Fruit fly (Drosophila melanogaster) whole organism, embryonic: ENCODE data around the gene CG8301.

ENCODE experiments used
- B-H1 ChIP-seq: fragments of 200-800 bp; sonication (Bioruptor generic); IDR thresholded peaks from 3 replicates; pipeline ENCODE4 v1.3.6; 2022; ENCODE audit warnings: missing biosample characterization, missing genetic modification characterization
- CG12104 ChIP-seq: fragments of 200-800 bp; sonication (Bioruptor generic); optimal IDR thresholded peaks from 3 replicates; lab custom pipeline; 2016; ENCODE audit warnings: missing biosample characterization, missing genetic modification characterization
- CG15514 ChIP-seq: fragments of 200-800 bp; sonication (Bioruptor generic); optimal IDR thresholded peaks from 3 replicates; lab custom pipeline; 2017; ENCODE audit warnings: missing biosample characterization, missing genetic modification characterization, mild to moderate bottlenecking, moderate library complexity, missing genetic modification reagents
- CG7357 ChIP-seq: fragments of 200-800 bp; sonication (Bioruptor generic); IDR thresholded peaks from 3 replicates; pipeline ENCODE4 v1.3.6; 2022; ENCODE audit warnings: missing biosample characterization, missing genetic modification characterization
- CG8478 ChIP-seq: fragments of >200 bp; optimal IDR thresholded peaks from 2 replicates; lab custom pipeline; 2018
- CG8765 ChIP-seq: fragments of 200-800 bp; sonication (Bioruptor generic); IDR thresholded peaks from 2 replicates; pipeline ENCODE4 v1.3.6; 2022; ENCODE audit warnings: missing biosample characterization, missing genetic modification characterization
- Dad ChIP-seq: fragments of 200-800 bp; sonication (Bioruptor generic); optimal IDR thresholded peaks from 3 replicates; lab custom pipeline; 2016; ENCODE audit warnings: missing biosample characterization, missing genetic modification characterization
- Drgx ChIP-seq: fragments of 200-800 bp; sonication (Bioruptor generic); IDR thresholded peaks from 2 replicates; pipeline ENCODE4 v1.3.6; 2022; ENCODE audit warnings: missing biosample characterization, missing genetic modification characterization
- Mrtf ChIP-seq: fragments of 200-800 bp; sonication (Bioruptor generic); IDR thresholded peaks from 3 replicates; pipeline ENCODE4 v1.3.6; 2022; ENCODE audit warnings: missing biosample characterization, missing genetic modification characterization
- lola ChIP-seq, 3 experiments: fragments of >200 bp in 2 of 3; fragments of 200-800 bp in 1 of 3; sonication (Bioruptor generic) in 1 of 3; optimal IDR thresholded peaks; 2 replicates each; lab custom pipeline; 2017 to 2019; ENCODE audit warnings: missing biosample characterization in 3 of 3, missing genetic modification characterization in 3 of 3, mild to moderate bottlenecking in 1 of 3, moderate library complexity in 1 of 3

DNA sequence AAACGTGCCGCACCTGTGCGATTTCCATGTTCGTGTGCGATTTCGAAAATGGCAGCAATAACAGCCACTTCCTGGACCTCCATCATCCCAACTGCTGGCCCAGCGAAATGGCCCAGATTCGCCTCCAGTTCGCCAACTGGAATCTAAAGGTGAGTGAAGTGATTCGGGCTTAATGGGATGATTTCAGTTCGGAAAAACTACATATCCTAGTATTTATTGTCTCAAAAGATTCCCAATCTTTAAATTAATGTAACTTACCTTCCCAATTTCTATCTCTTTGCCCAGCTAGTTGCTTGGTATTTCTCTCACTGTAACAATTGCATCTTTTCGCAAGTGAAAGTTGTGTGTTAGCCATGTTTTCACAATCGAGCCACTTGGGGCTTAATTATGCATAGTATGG, 867 bp downstream of the CG8301 start:
- no peak for TF ChIP-seq B-H1 (GFP tag; lab: Robert Waterston, UW)
- no peak for TF ChIP-seq lola (GFP tag; optimal IDR thresholded peaks at IDR 0.05; lab: Kevin White, UChicago)
- no peak for TF ChIP-seq Drgx
- TF ChIP-seq Mrtf (GFP tag; lab: Robert Waterston, UW), result no peak
- no peak for TF ChIP-seq CG8765 (GFP tag; lab: Robert Waterston, UW)
- no peak for TF ChIP-seq CG12104
- TF ChIP-seq CG8478 (lab: Kevin White, UChicago), result no peak
- TF ChIP-seq CG15514 (GFP tag; lab: Kevin White, UChicago), result no peak
- no peak for TF ChIP-seq Dad (GFP tag; lab: Kevin White, UChicago)
- TF ChIP-seq CG7357 (GFP tag; lab: Robert Waterston, UW), result no peak
